Worm (Caenorhabditis elegans) whole organism, L1 larva: ENCODE results near the gene mtcu-2.

Experiments used
- C16A3.4 ChIP-seq: fragments of 150-350 bp; optimal IDR thresholded peaks from 2 replicates; lab custom pipeline; 2014; ENCODE audit warnings: missing biosample characterization, missing genetic modification characterization
- C34B4.2 ChIP-seq: sonication (generic microtip); optimal IDR thresholded peaks from 2 replicates; lab custom pipeline; 2017; ENCODE audit warnings: mild to moderate bottlenecking, missing genetic modification characterization, missing compliant biosample characterization
- F16B12.6 ChIP-seq: fragments of 150-350 bp; optimal IDR thresholded peaks from 2 replicates; lab custom pipeline; 2014; ENCODE audit warnings: missing biosample characterization, missing genetic modification characterization
- Y116A8C.19 ChIP-seq: sonication (generic microtip); optimal IDR thresholded peaks from 2 replicates; lab custom pipeline; 2016; ENCODE audit warnings: missing compliant biosample characterization, missing genetic modification characterization, borderline replicate concordance
- blmp-1 ChIP-seq: fragments of 150-350 bp; optimal IDR thresholded peaks from 2 replicates; lab custom pipeline; 2014; ENCODE audit warnings: missing biosample characterization, missing genetic modification characterization
- ceh-8 ChIP-seq: fragments of 200-800 bp; sonication (Bioruptor generic); optimal IDR thresholded peaks from 2 replicates; lab custom pipeline; 2018; ENCODE audit warnings: mild to moderate bottlenecking, missing genetic modification characterization, moderate library complexity, missing compliant biosample characterization
- ceh-88 ChIP-seq: fragments of 200-800 bp; sonication (Bioruptor generic); IDR thresholded peaks from 2 replicates; pipeline ENCODE4 v1.3.6; 2022; ENCODE audit warnings: missing genetic modification characterization, missing compliant biosample characterization
- ces-1 ChIP-seq: fragments of 150-350 bp; optimal IDR thresholded peaks from 2 replicates; lab custom pipeline; 2014; ENCODE audit warnings: missing biosample characterization, missing genetic modification reagents, missing genetic modification characterization
- dpl-1 ChIP-seq, 3 experiments: fragments of 150-350 bp in 2 of 3; sonication (generic microtip) in 1 of 3; optimal IDR thresholded peaks; 2 replicates each; lab custom pipeline; 2014 to 2017; ENCODE audit warnings: missing biosample characterization in 3 of 3, missing genetic modification characterization in 3 of 3, missing genetic modification reagents in 3 of 3
- dsc-1 ChIP-seq: sonication (generic microtip); optimal IDR thresholded peaks from 2 replicates; lab custom pipeline; 2016; ENCODE audit warnings: mild to moderate bottlenecking, missing genetic modification characterization, missing compliant biosample characterization
- efl-1 ChIP-seq, 4 experiments: fragments of 150-350 bp; optimal IDR thresholded peaks in 3 of 4; peaks in 1 of 4; 1 replicate in 1 of 4; 2 replicates in 3 of 4; lab custom pipeline; 2014; ENCODE audit warnings: missing biosample characterization in 2 of 4, missing genetic modification characterization in 2 of 4, missing genetic modification reagents in 2 of 4
- efl-3 ChIP-seq: fragments of 200-800 bp; sonication (Bioruptor generic); optimal IDR thresholded peaks from 2 replicates; lab custom pipeline; 2018; ENCODE audit warnings: mild to moderate bottlenecking, missing genetic modification characterization, missing compliant biosample characterization
- egl-13 ChIP-seq: sonication (generic microtip); optimal IDR thresholded peaks from 2 replicates; lab custom pipeline; 2016; ENCODE audit warnings: missing genotype, missing genetic modification reagents, missing genetic modification characterization, missing compliant biosample characterization
- elt-2 ChIP-seq: sonication (generic microtip); optimal IDR thresholded peaks from 2 replicates; lab custom pipeline; 2016; ENCODE audit warnings: missing genetic modification characterization, mild to moderate bottlenecking, inconsistent platforms, missing compliant biosample characterization, missing genetic modification reagents
- ets-5 ChIP-seq: fragments of 200-800 bp; sonication (Bioruptor generic); IDR thresholded peaks from 2 replicates; pipeline ENCODE4 v1.3.6; 2022; ENCODE audit warnings: missing genetic modification characterization, missing compliant biosample characterization
- fkh-8 ChIP-seq: sonication (generic microtip); optimal IDR thresholded peaks from 2 replicates; lab custom pipeline; 2016; ENCODE audit warnings: mild to moderate bottlenecking, missing genetic modification characterization, missing compliant biosample characterization
- grh-1 ChIP-seq: fragments of 200-800 bp; sonication (Bioruptor generic); IDR thresholded peaks from 2 replicates; pipeline ENCODE4 v1.3.6; 2022; ENCODE audit warnings: missing genetic modification reagents, missing genetic modification characterization, missing compliant biosample characterization
- hlh-17 ChIP-seq: fragments of 200-800 bp; sonication (Bioruptor generic); optimal IDR thresholded peaks from 2 replicates; lab custom pipeline; 2018; ENCODE audit warnings: missing genetic modification characterization, mild to moderate bottlenecking, missing compliant biosample characterization, moderate library complexity, borderline replicate concordance
- hlh-4 ChIP-seq: sonication (generic microtip); optimal IDR thresholded peaks from 2 replicates; lab custom pipeline; 2016; ENCODE audit warnings: mild to moderate bottlenecking, missing genetic modification characterization, missing compliant biosample characterization
- jun-1 ChIP-seq: fragments of 150-350 bp; optimal IDR thresholded peaks from 2 replicates; lab custom pipeline; 2014; ENCODE audit warnings: missing biosample characterization, missing genetic modification reagents, missing genetic modification characterization
- lin-14 ChIP-seq: fragments of 200-800 bp; sonication (Bioruptor generic); optimal IDR thresholded peaks from 2 replicates; lab custom pipeline; 2018; ENCODE audit warnings: mild to moderate bottlenecking, missing genetic modification characterization, moderate library complexity, missing compliant biosample characterization
- lin-15B ChIP-seq: fragments of 150-350 bp; sonication (generic microtip); optimal IDR thresholded peaks from 3 replicates; lab custom pipeline; 2014; ENCODE audit warnings: missing biosample characterization, missing genetic modification characterization
- lin-35 ChIP-seq, 2 experiments: fragments of 150-350 bp; optimal IDR thresholded peaks; 2 replicates each; lab custom pipeline; 2014; ENCODE audit warnings: missing biosample characterization in 2 of 2, missing genetic modification characterization in 2 of 2, missing genetic modification reagents in 2 of 2
- lsy-2 ChIP-seq, 2 experiments: fragments of 150-350 bp; optimal IDR thresholded peaks; 2 replicates each; lab custom pipeline; 2014; ENCODE audit warnings: missing biosample characterization in 2 of 2, missing genetic modification characterization in 2 of 2
- mab-9 ChIP-seq: fragments of 200-800 bp; sonication (Bioruptor generic); IDR thresholded peaks from 2 replicates; pipeline ENCODE4 v1.3.6; 2022; ENCODE audit warnings: missing genetic modification reagents, missing genetic modification characterization, missing compliant biosample characterization
- mdl-1 ChIP-seq, 2 experiments: fragments of 150-350 bp; optimal IDR thresholded peaks; 2 replicates each; lab custom pipeline; 2014 to 2017; ENCODE audit warnings: missing biosample characterization in 2 of 2, missing genetic modification characterization in 2 of 2, inconsistent platforms in 1 of 2
- mep-1 ChIP-seq: fragments of 150-350 bp; optimal IDR thresholded peaks from 2 replicates; lab custom pipeline; 2014; ENCODE audit warnings: missing biosample characterization, missing genetic modification characterization
- nhr-19 ChIP-seq: fragments of 200-800 bp; sonication (Bioruptor generic); conservative IDR thresholded peaks from 2 replicates; pipeline ENCODE4 v1.3.6; 2022; ENCODE audit warnings: missing genetic modification characterization, missing compliant biosample characterization
- nhr-47 ChIP-seq: sonication (generic microtip); optimal IDR thresholded peaks from 2 replicates; lab custom pipeline; 2016; ENCODE audit warnings: mild to moderate bottlenecking, missing genetic modification characterization, moderate library complexity, missing compliant biosample characterization
- nhr-71 ChIP-seq: sonication (generic microtip); optimal IDR thresholded peaks from 2 replicates; lab custom pipeline; 2016; ENCODE audit warnings: mild to moderate bottlenecking, missing genetic modification characterization, moderate library complexity, missing compliant biosample characterization
- nhr-84 ChIP-seq: sonication (generic microtip); optimal IDR thresholded peaks from 2 replicates; lab custom pipeline; 2017; ENCODE audit warnings: missing biosample characterization, missing genetic modification characterization
- nhr-85 ChIP-seq: sonication (generic microtip); peaks from one replicate; lab custom pipeline; 2016; ENCODE audit warnings: missing genetic modification characterization, inconsistent platforms, missing compliant biosample characterization
- nhr-90 ChIP-seq: sonication (generic microtip); optimal IDR thresholded peaks from 2 replicates; lab custom pipeline; 2016; ENCODE audit warnings: mild to moderate bottlenecking, missing genetic modification characterization, missing compliant biosample characterization; ENCODE audit not compliant: poor library complexity
- pag-3 ChIP-seq: sonication (generic microtip); optimal IDR thresholded peaks from 2 replicates; lab custom pipeline; 2017; ENCODE audit warnings: missing genetic modification characterization, mild to moderate bottlenecking, missing compliant biosample characterization, antibody characterized with exemption, borderline replicate concordance; ENCODE audit not compliant: insufficient read depth
- pax-3 ChIP-seq: fragments of 200-800 bp; sonication (Bioruptor generic); optimal IDR thresholded peaks from 2 replicates; lab custom pipeline; 2018; ENCODE audit warnings: mild to moderate bottlenecking, missing genetic modification characterization, moderate library complexity, missing compliant biosample characterization
- rnt-1 ChIP-seq: sonication (generic microtip); optimal IDR thresholded peaks from 2 replicates; lab custom pipeline; 2016; ENCODE audit warnings: mild to moderate bottlenecking, missing genetic modification characterization, moderate library complexity, missing compliant biosample characterization
- snpc-4 ChIP-seq: fragments of 150-350 bp; optimal IDR thresholded peaks from 2 replicates; lab custom pipeline; 2014; ENCODE audit warnings: missing biosample characterization, missing genetic modification characterization
- snu-23 ChIP-seq: sonication (generic microtip); optimal IDR thresholded peaks from 2 replicates; lab custom pipeline; 2016; ENCODE audit warnings: missing genetic modification characterization, missing compliant biosample characterization
- sptf-1 ChIP-seq: fragments of 150-350 bp; optimal IDR thresholded peaks from 2 replicates; lab custom pipeline; 2014; ENCODE audit warnings: missing biosample characterization, missing genetic modification characterization
- sup-37 ChIP-seq: fragments of 200-800 bp; sonication (Bioruptor generic); optimal IDR thresholded peaks from 2 replicates; lab custom pipeline; 2018; ENCODE audit warnings: mild to moderate bottlenecking, missing genetic modification characterization, missing compliant biosample characterization
- swsn-7 ChIP-seq: sonication (generic microtip); optimal IDR thresholded peaks from 2 replicates; lab custom pipeline; 2016; ENCODE audit warnings: missing genetic modification characterization, missing compliant biosample characterization
- unc-62 ChIP-seq: fragments of 150-350 bp; optimal IDR thresholded peaks from 2 replicates; lab custom pipeline; 2014; ENCODE audit warnings: missing biosample characterization, missing genetic modification reagents, missing genetic modification characterization
- unc-86 ChIP-seq: sonication (generic microtip); optimal IDR thresholded peaks from 2 replicates; lab custom pipeline; 2016; ENCODE audit warnings: missing genetic modification characterization, missing compliant biosample characterization
- unc-98 ChIP-seq: fragments of 200-800 bp; sonication (Bioruptor generic); IDR thresholded peaks from 2 replicates; pipeline ENCODE4 v1.3.6; 2022; ENCODE audit warnings: missing genetic modification characterization, missing compliant biosample characterization
- vab-15 ChIP-seq: sonication (generic microtip); optimal IDR thresholded peaks from 2 replicates; lab custom pipeline; 2017; ENCODE audit warnings: missing genotype, mild to moderate bottlenecking, missing genetic modification characterization, missing compliant biosample characterization
- zip-4 ChIP-seq: fragments of 200-800 bp; sonication (Bioruptor generic); optimal IDR thresholded peaks from 2 replicates; lab custom pipeline; 2018; ENCODE audit warnings: mild to moderate bottlenecking, missing genetic modification characterization, moderate library complexity, missing compliant biosample characterization
- ztf-11 ChIP-seq, 2 experiments: sonication (generic microtip); optimal IDR thresholded peaks; 2 replicates each; lab custom pipeline; 2016 to 2017; ENCODE audit warnings: missing genetic modification characterization in 2 of 2, missing biosample characterization in 1 of 2, missing compliant biosample characterization in 1 of 2

The mtcu-2 gene

ce11 chrII:10029044-10029443, 4.0 kb downstream of the mtcu-2 start (continued):
- TF ChIP-seq nhr-90 (tag; lab: Kevin White, UChicago): peak; percentile 58
- TF ChIP-seq pag-3 (tag; lab: Kevin White, UChicago): no peak
- no peak for TF ChIP-seq lin-15B (tag; lab: Kevin White, UChicago)
- no peak for TF ChIP-seq nhr-84 (tag; lab: Kevin White, UChicago)
- TF ChIP-seq ztf-11 (tag; optimal IDR thresholded peaks at IDR 0.05; lab: Kevin White, UChicago): no peak
- no peak for TF ChIP-seq hlh-4 (tag; lab: Kevin White, UChicago)
- no peak for TF ChIP-seq efl-3
- peak; percentile 73 for TF ChIP-seq lin-14 (GFP tag; lab: Kevin White, UChicago)
- no peak for TF ChIP-seq snpc-4 (tag; lab: Kevin White, UChicago)
- TF ChIP-seq swsn-7 (tag; lab: Kevin White, UChicago): no peak
- TF ChIP-seq pax-3 (tag; lab: Kevin White, UChicago): no peak
- TF ChIP-seq zip-4 (GFP tag; lab: Kevin White, UChicago): no peak
- TF ChIP-seq jun-1 (tag; lab: Kevin White, UChicago): no peak
- peak; percentile 90 for TF ChIP-seq nhr-85
- peak; percentile 32; the same call in 1 of the 2 replicates for TF ChIP-seq nhr-19 (GFP tag; lab: Robert Waterston, UW)
- no peak for TF ChIP-seq vab-15 (tag; lab: Kevin White, UChicago)
- TF ChIP-seq grh-1 (GFP tag; lab: Robert Waterston, UW): no peak
- TF ChIP-seq C34B4.2 (tag; lab: Kevin White, UChicago): no peak
- TF ChIP-seq elt-2 (tag; lab: Kevin White, UChicago): peak; percentile 53
- TF ChIP-seq rnt-1 (tag; lab: Kevin White, UChicago): no peak
- TF ChIP-seq efl-1 (optimal IDR thresholded peaks at IDR 0.05; lab: Kevin White, UChicago): no peak
- TF ChIP-seq efl-1 (GFP tag; optimal IDR thresholded peaks at IDR 0.05 in 1 of 2; lab: Kevin White, UChicago): no peak
- TF ChIP-seq C16A3.4: no peak
- TF ChIP-seq unc-62 (GFP tag; lab: Kevin White, UChicago): no peak
- no peak for TF ChIP-seq sptf-1
- TF ChIP-seq mep-1 (tag; lab: Kevin White, UChicago): peak; percentile 44
- TF ChIP-seq mdl-1 (tag; optimal IDR thresholded peaks at IDR 0.05; lab: Kevin White, UChicago): no peak
- TF ChIP-seq ceh-88 (GFP tag; lab: Robert Waterston, UW): no peak
- no peak for TF ChIP-seq fkh-8 (tag; lab: Kevin White, UChicago)
- no peak for TF ChIP-seq dsc-1 (tag; lab: Kevin White, UChicago)

ce11 chrII:10028195-10028594, 4.8 kb downstream of the mtcu-2 start, which contains the start of gene F52H3.6:
TSS of gene F52H3.6 (minus strand) at chrII:10028422.
- peak in 1 of 2 experiments; percentile 10 for TF ChIP-seq lin-35 (GFP tag; optimal IDR thresholded peaks at IDR 0.05; lab: Kevin White, UChicago)
- no peak for TF ChIP-seq egl-13 (tag; lab: Kevin White, UChicago)
- TF ChIP-seq ceh-8: no peak
- TF ChIP-seq nhr-47 (tag; lab: Kevin White, UChicago): no peak
- TF ChIP-seq elt-2 (tag; lab: Kevin White, UChicago): peak; percentile 16
- TF ChIP-seq efl-1 (optimal IDR thresholded peaks at IDR 0.05; lab: Kevin White, UChicago): no peak
- TF ChIP-seq efl-1 (GFP tag; optimal IDR thresholded peaks at IDR 0.05 in 1 of 2; lab: Kevin White, UChicago): peak in 1 of 2 experiments; percentile 21

DNA sequence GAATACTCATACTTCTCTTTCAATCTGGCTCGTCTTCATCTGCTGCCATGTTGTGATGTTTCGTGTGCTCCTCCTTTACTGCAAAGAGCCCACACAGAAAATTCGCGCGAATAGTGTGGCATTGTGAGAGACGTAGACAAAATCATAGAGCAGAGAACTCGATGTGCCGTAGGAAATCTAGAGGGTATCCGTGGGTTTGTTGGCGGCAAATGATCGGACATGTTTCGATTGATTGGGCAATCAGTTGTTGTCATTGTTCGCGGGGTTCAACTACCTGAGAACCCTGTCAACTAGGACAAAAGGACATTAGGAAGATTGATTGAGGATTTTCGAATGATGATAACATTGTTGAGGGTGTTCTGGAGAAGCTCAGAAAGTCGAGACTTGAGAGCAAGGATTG, 8.0 kb downstream of the mtcu-2 start:
- TF ChIP-seq unc-98 (GFP tag; lab: Robert Waterston, UW): no peak
- no peak for TF ChIP-seq hlh-17 (GFP tag; lab: Kevin White, UChicago)
- TF ChIP-seq ces-1 (GFP tag; lab: Kevin White, UChicago): no peak
- TF ChIP-seq mab-9 (GFP tag; lab: Robert Waterston, UW): no peak
- no peak for TF ChIP-seq dpl-1 (GFP tag; optimal IDR thresholded peaks at IDR 0.05; lab: Kevin White, UChicago)
- TF ChIP-seq blmp-1 (tag; lab: Kevin White, UChicago): no peak
- no peak for TF ChIP-seq F16B12.6 (tag; lab: Kevin White, UChicago)
- no peak for TF ChIP-seq efl-1 (optimal IDR thresholded peaks at IDR 0.05; lab: Kevin White, UChicago)
- TF ChIP-seq efl-1 (GFP tag; optimal IDR thresholded peaks at IDR 0.05 in 1 of 2; lab: Kevin White, UChicago): no peak
- TF ChIP-seq snu-23 (GFP tag; lab: Kevin White, UChicago): no peak
- TF ChIP-seq unc-86 (tag; lab: Kevin White, UChicago): no peak
- TF ChIP-seq lsy-2 (tag; optimal IDR thresholded peaks at IDR 0.05; lab: Kevin White, UChicago): peak in 1 of 2 experiments; percentile 6
- no peak for TF ChIP-seq nhr-85
- TF ChIP-seq ets-5 (GFP tag; lab: Robert Waterston, UW): no peak
- no peak for TF ChIP-seq Y116A8C.19 (tag; lab: Kevin White, UChicago)
- TF ChIP-seq nhr-71 (tag; lab: Kevin White, UChicago): peak; percentile 4
- no peak for TF ChIP-seq nhr-84 (tag; lab: Kevin White, UChicago)
- TF ChIP-seq efl-3: no peak
- TF ChIP-seq sup-37 (GFP tag; lab: Kevin White, UChicago): no peak
- TF ChIP-seq elt-2 (tag; lab: Kevin White, UChicago): no peak
- no peak for TF ChIP-seq snpc-4 (tag; lab: Kevin White, UChicago)
- no peak for TF ChIP-seq egl-13 (tag; lab: Kevin White, UChicago)
